Fruit fly (Drosophila melanogaster): ENCODE results near the gene Dtwd2.

The Dtwd2 gene

DNA sequence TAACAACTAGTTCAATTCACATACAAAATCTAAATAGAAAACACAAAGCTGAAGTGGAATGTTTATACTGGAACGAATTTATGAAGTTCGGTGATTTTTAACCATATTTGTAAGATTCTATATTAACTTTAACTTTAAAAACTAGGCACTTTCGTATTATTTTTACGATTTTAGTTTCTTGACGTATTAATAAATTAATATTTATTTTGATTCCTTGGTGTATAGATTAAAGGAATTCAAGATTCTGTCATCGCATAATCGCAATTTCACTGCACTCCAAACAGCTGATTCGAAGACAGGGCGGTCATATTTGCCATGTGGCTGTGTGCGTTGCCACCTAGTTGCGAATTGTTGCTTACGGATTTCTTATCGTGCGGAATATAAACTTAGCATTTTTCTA, at the start of gene Dtwd2, which contains the start of gene CG1227 (continued):
- TF ChIP-seq NC2α (GFP tag; optimal IDR thresholded peaks at IDR 0.05) (no peak), grn (GFP tag; optimal IDR thresholded peaks at IDR 0.05) (peak; percentile 38), CG1529 (GFP tag; optimal IDR thresholded peaks at IDR 0.05) (peak; percentile 81), vfl (GFP tag; optimal IDR thresholded peaks at IDR 0.05) (peak; percentile 19), Ssrp (tag; optimal IDR thresholded peaks at IDR 0.05) (peak; percentile 92), CG18262 (tag; optimal IDR thresholded peaks at IDR 0.05) (peak; percentile 95), unc-4 (GFP tag; IDR thresholded peaks at IDR 0.05; ENCODE audit: partially characterized antibody) (no peak), CG14965 (GFP tag; optimal IDR thresholded peaks at IDR 0.05; ENCODE audit: borderline replicate concordance) (no peak), usp (GFP tag; optimal IDR thresholded peaks at IDR 0.05) (no peak), gsb (GFP tag; IDR thresholded peaks at IDR 0.05) (peak; percentile 81), caup (GFP tag; optimal IDR thresholded peaks at IDR 0.05; ENCODE audit: severe bottlenecking) (peak; percentile 87), Lhr (GFP tag; optimal IDR thresholded peaks at IDR 0.05) (peak; percentile 61), lab (GFP tag; optimal IDR thresholded peaks at IDR 0.05) (peak; percentile 94), ase (GFP tag; IDR thresholded peaks at IDR 0.05) (peak; percentile 86), CHES-1-like (GFP tag; optimal IDR thresholded peaks at IDR 0.05) (peak; percentile 32), CG30020 (tag; optimal IDR thresholded peaks at IDR 0.05) (peak; percentile 78), BEAF-32 (GFP tag; optimal IDR thresholded peaks at IDR 0.05) (no peak), Ets97D (GFP tag; optimal IDR thresholded peaks at IDR 0.05) (peak; percentile 32), shn (GFP tag; optimal IDR thresholded peaks at IDR 0.05) (no peak), Nf-YA (GFP tag; IDR thresholded peaks at IDR 0.05) (peak; percentile 85), CG13894 (tag; optimal IDR thresholded peaks at IDR 0.05) (no peak), z (GFP tag; IDR thresholded peaks at IDR 0.05) (no peak), Hr51 (GFP tag; optimal IDR thresholded peaks at IDR 0.05) (peak; percentile 45 to 97), CG12155 (GFP tag; optimal IDR thresholded peaks at IDR 0.05) (no peak), Stat92E (GFP tag; optimal IDR thresholded peaks at IDR 0.05) (peak in 1 of 3 experiments; percentile 70), CG8359 (GFP tag; optimal IDR thresholded peaks at IDR 0.05; ENCODE audit: borderline replicate concordance) (peak; percentile 50)

DNA sequence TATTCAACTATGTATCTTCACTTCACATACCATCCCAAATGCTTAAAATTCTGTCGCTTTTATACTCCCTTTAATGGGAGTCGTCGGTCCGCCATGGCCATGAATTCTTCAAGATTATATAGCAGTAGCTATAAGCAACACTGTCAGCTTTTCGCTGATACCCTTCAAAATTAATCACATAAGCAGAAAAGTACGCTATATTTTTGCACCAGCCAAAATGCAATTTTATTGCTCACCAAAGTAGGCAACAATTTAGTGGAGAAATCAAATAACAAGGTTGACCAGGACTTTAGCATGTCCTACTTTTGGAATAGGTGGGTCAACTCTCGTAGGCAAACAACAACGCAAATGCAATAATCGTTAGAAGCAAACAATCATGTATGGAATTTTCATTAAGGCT, 49.7 kb upstream of the Dtwd2 start:
- TF ChIP-seq ftz-f1 (GFP tag; optimal IDR thresholded peaks at IDR 0.05) (peak; percentile 74), ranshi (GFP tag; IDR thresholded peaks at IDR 0.05) (no peak), CG3407 (GFP tag; optimal IDR thresholded peaks at IDR 0.05) (no peak)

DNA sequence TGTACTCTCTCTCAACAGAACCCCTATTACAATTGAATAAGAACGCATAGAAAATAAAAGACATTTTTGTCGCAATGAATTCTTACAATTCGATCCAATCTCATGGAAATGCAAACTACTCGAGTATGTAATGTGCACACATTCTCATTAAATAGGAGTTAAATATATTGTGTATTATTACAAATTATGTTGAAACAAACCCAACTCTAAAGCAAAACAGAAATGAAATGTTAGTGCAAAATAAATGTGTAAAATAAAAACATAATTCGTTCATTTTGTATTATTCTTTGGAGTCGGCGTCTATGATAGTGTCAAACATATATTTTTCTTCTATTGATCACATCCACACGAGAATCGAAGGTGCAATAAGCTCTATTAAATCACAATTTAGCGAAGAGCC, 48.9 kb upstream of the Dtwd2 start, which contains the start of gene CG14609:
Gene CG14609, plus strand, starts transcription at position 301 of the 400 bp plus-strand sequence.
- TF ChIP-seq Hand (GFP tag; optimal IDR thresholded peaks at IDR 0.05) (no peak), Scr (GFP tag; IDR thresholded peaks at IDR 0.05; ENCODE audit: partially characterized antibody) (no peak), H2.0 (GFP tag; IDR thresholded peaks at IDR 0.05) (no peak), fd3F (GFP tag; optimal IDR thresholded peaks at IDR 0.05) (no peak), CG4854 (GFP tag; optimal IDR thresholded peaks at IDR 0.05) (no peak), CG7839 (tag; optimal IDR thresholded peaks at IDR 0.05) (no peak), CG7963 (GFP tag; IDR thresholded peaks at IDR 0.05; ENCODE audit: partially characterized antibody) (no peak), aop (GFP tag; IDR thresholded peaks at IDR 0.05) (no peak), rib (GFP tag; IDR thresholded peaks at IDR 0.05) (no peak), Abd-B (GFP tag; optimal IDR thresholded peaks at IDR 0.05) (no peak)

Data from whole organism, embryonic.